Fruit fly (Drosophila melanogaster) whole organism, embryonic: Measurements from ENCODE around the gene barc.
A peak's percentile ranks its signal among the peaks of the same experiment; 100 is the strongest.

Source experiments
- Atf3 ChIP-seq: fragments of 200-800 bp; sonication (Bioruptor generic); optimal IDR thresholded peaks from 3 replicates; lab custom pipeline; 2016; ENCODE audit warnings: missing biosample characterization, missing genetic modification characterization
- CG10321 ChIP-seq: fragments of 200-800 bp; sonication (Bioruptor generic); IDR thresholded peaks from 2 replicates; pipeline ENCODE4 v1.3.6; 2022; ENCODE audit warnings: missing biosample characterization, missing genetic modification characterization
- CG10959 ChIP-seq: fragments of 200-800 bp; sonication (Bioruptor generic); IDR thresholded peaks from 2 replicates; pipeline ENCODE4 v1.3.6; 2022; ENCODE audit warnings: missing biosample characterization, missing genetic modification characterization
- CG11398 ChIP-seq: fragments of 200-800 bp; sonication (Bioruptor generic); optimal IDR thresholded peaks from 2 replicates; lab custom pipeline; 2016; ENCODE audit warnings: missing biosample characterization, missing genetic modification characterization
- CG11456 ChIP-seq: fragments of 200-800 bp; sonication (Bioruptor generic); IDR thresholded peaks from 3 replicates; pipeline ENCODE4 v1.3.6; 2022; ENCODE audit warnings: missing biosample characterization, missing genetic modification characterization
- CG12769 ChIP-seq: fragments of 200-800 bp; sonication (Bioruptor generic); optimal IDR thresholded peaks from 2 replicates; lab custom pipeline; 2019; ENCODE audit warnings: missing biosample characterization, mild to moderate bottlenecking, missing genetic modification characterization, moderate library complexity
- CG14441 ChIP-seq: fragments of 200-800 bp; sonication (Bioruptor generic); IDR thresholded peaks from 2 replicates; pipeline ENCODE4 v1.3.6; 2022; ENCODE audit warnings: missing biosample characterization, missing genetic modification characterization
- CG14710 ChIP-seq: fragments of 200-800 bp; sonication (Bioruptor generic); optimal IDR thresholded peaks from 3 replicates; lab custom pipeline; 2019; ENCODE audit warnings: missing biosample characterization, mild to moderate bottlenecking, missing genetic modification characterization, moderate library complexity
- CG17186 ChIP-seq: fragments of 200-800 bp; sonication (Bioruptor generic); optimal IDR thresholded peaks from 3 replicates; lab custom pipeline; 2017; ENCODE audit warnings: missing biosample characterization, missing genetic modification reagents, missing genetic modification characterization
- CG17328 ChIP-seq: fragments of 200-800 bp; sonication (Bioruptor generic); IDR thresholded peaks from 2 replicates; pipeline ENCODE4 v1.3.6; 2022; ENCODE audit warnings: missing biosample characterization, missing genetic modification characterization
- CG2199 ChIP-seq: fragments of 200-800 bp; sonication (Bioruptor generic); IDR thresholded peaks from 3 replicates; pipeline ENCODE4 v1.3.6; 2022; ENCODE audit warnings: missing biosample characterization, missing genetic modification characterization
- CG5245 ChIP-seq: fragments of 200-800 bp; sonication (Bioruptor generic); optimal IDR thresholded peaks from 3 replicates; lab custom pipeline; 2016; ENCODE audit warnings: missing biosample characterization, missing genetic modification characterization
- CG5953 ChIP-seq: fragments of 200-800 bp; sonication (Bioruptor generic); IDR thresholded peaks from 2 replicates; pipeline ENCODE4 v1.3.6; 2022; ENCODE audit warnings: missing biosample characterization, missing genetic modification characterization
- CG8089 ChIP-seq: fragments of 200-800 bp; sonication (Bioruptor generic); optimal IDR thresholded peaks from 3 replicates; lab custom pipeline; 2016; ENCODE audit warnings: missing biosample characterization, missing genetic modification characterization
- CG8359 ChIP-seq: fragments of 200-800 bp; sonication (Bioruptor generic); optimal IDR thresholded peaks from 2 replicates; lab custom pipeline; 2017; ENCODE audit warnings: missing biosample characterization, mild to moderate bottlenecking, missing genetic modification characterization, borderline replicate concordance
- CG8765 ChIP-seq: fragments of 200-800 bp; sonication (Bioruptor generic); IDR thresholded peaks from 2 replicates; pipeline ENCODE4 v1.3.6; 2022; ENCODE audit warnings: missing biosample characterization, missing genetic modification characterization
- CG9215 ChIP-seq: fragments of 200-800 bp; sonication (Bioruptor generic); IDR thresholded peaks from 2 replicates; pipeline ENCODE4 v1.3.6; 2022; ENCODE audit warnings: missing biosample characterization, missing genetic modification characterization
- H15 ChIP-seq: fragments of 200-800 bp; sonication (Bioruptor generic); IDR thresholded peaks from 3 replicates; pipeline ENCODE4 v1.3.6; 2022; ENCODE audit warnings: missing biosample characterization, missing genetic modification characterization
- HHEX ChIP-seq: fragments of 200-800 bp; sonication (Bioruptor generic); optimal IDR thresholded peaks from 3 replicates; lab custom pipeline; 2017; ENCODE audit warnings: missing biosample characterization, mild to moderate bottlenecking, missing genetic modification characterization, missing genetic modification reagents
- HLH4C ChIP-seq: fragments of 200-800 bp; sonication (Bioruptor generic); IDR thresholded peaks from 3 replicates; pipeline ENCODE4 v1.3.6; 2022; ENCODE audit warnings: missing biosample characterization, missing genetic modification characterization; ENCODE audit not compliant: partially characterized antibody
- HLHmδ ChIP-seq: fragments of 200-800 bp; sonication (Bioruptor generic); optimal IDR thresholded peaks from 2 replicates; lab custom pipeline; 2018; ENCODE audit warnings: missing biosample characterization, mild to moderate bottlenecking, missing genetic modification characterization, moderate library complexity
- Kr ChIP-seq: fragments of 200-800 bp; sonication (Bioruptor generic); optimal IDR thresholded peaks from 2 replicates; lab custom pipeline; 2017; ENCODE audit warnings: missing biosample characterization, mild to moderate bottlenecking, missing genetic modification characterization
- Lpt ChIP-seq: fragments of >200 bp; optimal IDR thresholded peaks from 2 replicates; lab custom pipeline; 2018; ENCODE audit warnings: missing biosample characterization, missing genetic modification characterization
- MESR4 ChIP-seq: fragments of 200-800 bp; sonication (Bioruptor generic); optimal IDR thresholded peaks from 2 replicates; lab custom pipeline; 2018; ENCODE audit warnings: missing biosample characterization, mild to moderate bottlenecking, missing genetic modification characterization, moderate library complexity
- Neu2 ChIP-seq: fragments of 200-800 bp; sonication (Bioruptor generic); optimal IDR thresholded peaks from 3 replicates; lab custom pipeline; 2016; ENCODE audit warnings: missing biosample characterization, missing genetic modification characterization, borderline replicate concordance
- Nf-YB ChIP-seq: fragments of 200-800 bp; sonication (Bioruptor generic); optimal IDR thresholded peaks from 3 replicates; lab custom pipeline; 2019; ENCODE audit warnings: missing biosample characterization, mild to moderate bottlenecking, missing genetic modification characterization, moderate library complexity
- Oaz ChIP-seq: fragments of 200-800 bp; sonication (Bioruptor generic); IDR thresholded peaks from 2 replicates; pipeline ENCODE4 v1.3.6; 2022; ENCODE audit warnings: missing biosample characterization, missing genetic modification characterization
- Ssrp ChIP-seq: fragments of 200-800 bp; sonication (Bioruptor generic); optimal IDR thresholded peaks from 2 replicates; lab custom pipeline; 2018; ENCODE audit warnings: missing biosample characterization, mild to moderate bottlenecking, missing genetic modification characterization, moderate library complexity
- Usf ChIP-seq: fragments of 200-800 bp; sonication (Bioruptor generic); optimal IDR thresholded peaks from 2 replicates; lab custom pipeline; 2017; ENCODE audit warnings: missing genotype, missing biosample characterization, missing genetic modification characterization
- Xrp1 ChIP-seq: fragments of 200-800 bp; sonication (Bioruptor generic); IDR thresholded peaks from 2 replicates; pipeline ENCODE4 v1.3.6; 2022; ENCODE audit warnings: missing biosample characterization, missing genetic modification characterization
- ash1 ChIP-seq: fragments of 200-800 bp; sonication (Bioruptor generic); optimal IDR thresholded peaks from 2 replicates; lab custom pipeline; 2018; ENCODE audit warnings: missing biosample characterization, mild to moderate bottlenecking, missing genetic modification characterization
- chn ChIP-seq: fragments of 200-800 bp; sonication (Bioruptor generic); optimal IDR thresholded peaks from 2 replicates; lab custom pipeline; 2016; ENCODE audit warnings: missing biosample characterization, missing genetic modification characterization
- dimm ChIP-seq: fragments of 200-800 bp; sonication (Bioruptor generic); IDR thresholded peaks from 2 replicates; pipeline ENCODE4 v1.3.6; 2022; ENCODE audit warnings: missing biosample characterization, missing genetic modification characterization
- ewg ChIP-seq: fragments of 200-800 bp; sonication (Bioruptor generic); optimal IDR thresholded peaks from 3 replicates; lab custom pipeline; 2017; ENCODE audit warnings: mild to moderate bottlenecking, missing biosample characterization, missing genetic modification reagents, missing genetic modification characterization
- fru ChIP-seq: fragments of >200 bp; optimal IDR thresholded peaks from 2 replicates; lab custom pipeline; 2017
- gce ChIP-seq: fragments of 200-800 bp; sonication (Bioruptor generic); IDR thresholded peaks from 3 replicates; pipeline ENCODE4 v1.3.6; 2022; ENCODE audit warnings: missing biosample characterization, missing genetic modification characterization
- hth ChIP-seq: fragments of >200 bp; optimal IDR thresholded peaks from 2 replicates; lab custom pipeline; 2017; ENCODE audit warnings: inconsistent platforms
- kay ChIP-seq: fragments of 200-800 bp; sonication (Bioruptor generic); optimal IDR thresholded peaks from 2 replicates; lab custom pipeline; 2016; ENCODE audit warnings: missing biosample characterization, missing genetic modification characterization
- kni ChIP-seq: fragments of 200-800 bp; sonication (Bioruptor generic); optimal IDR thresholded peaks from 3 replicates; lab custom pipeline; 2017; ENCODE audit warnings: mild to moderate bottlenecking, missing biosample characterization, missing genetic modification reagents, missing genetic modification characterization
- lab ChIP-seq: fragments of 200-800 bp; sonication (Bioruptor generic); optimal IDR thresholded peaks from 3 replicates; lab custom pipeline; 2017; ENCODE audit warnings: missing biosample characterization, missing genetic modification characterization, mild to moderate bottlenecking, moderate library complexity, missing genetic modification reagents
- pan ChIP-seq, 4 experiments: fragments of >200 bp in 3 of 4; fragments of 200-800 bp in 1 of 4; sonication (Bioruptor generic) in 1 of 4; optimal IDR thresholded peaks in 3 of 4; IDR thresholded peaks in 1 of 4; 2 replicates each; pipeline versions ENCODE4 v1.3.6 to Lab custom; 2017 to 2022; ENCODE audit warnings: missing biosample characterization in 2 of 4, missing genetic modification characterization in 2 of 4, mixed read lengths in 1 of 4
- pfk ChIP-seq: fragments of 200-800 bp; sonication (Bioruptor generic); optimal IDR thresholded peaks from 2 replicates; lab custom pipeline; 2018; ENCODE audit warnings: missing biosample characterization, mild to moderate bottlenecking, missing genetic modification characterization, moderate library complexity
- rib ChIP-seq: fragments of 200-800 bp; sonication (Bioruptor generic); IDR thresholded peaks from 2 replicates; pipeline ENCODE4 v1.3.6; 2022; ENCODE audit warnings: missing biosample characterization, missing genetic modification characterization
- scrt ChIP-seq: fragments of 200-800 bp; sonication (Bioruptor generic); optimal IDR thresholded peaks from 2 replicates; lab custom pipeline; 2018; ENCODE audit warnings: missing biosample characterization, mild to moderate bottlenecking, missing genetic modification characterization, moderate library complexity
- sob ChIP-seq: fragments of 200-800 bp; sonication (Bioruptor generic); IDR thresholded peaks from 2 replicates; pipeline ENCODE4 v1.3.6; 2022; ENCODE audit warnings: missing biosample characterization, missing genetic modification characterization
- sqz ChIP-seq: fragments of 200-800 bp; sonication (Bioruptor generic); optimal IDR thresholded peaks from 3 replicates; lab custom pipeline; 2018; ENCODE audit warnings: missing biosample characterization, mild to moderate bottlenecking, missing genetic modification characterization
- tap ChIP-seq: fragments of 200-800 bp; optimal IDR thresholded peaks from 3 replicates; lab custom pipeline; 2019; ENCODE audit warnings: missing biosample characterization, mild to moderate bottlenecking, missing genetic modification characterization, moderate library complexity
- tna ChIP-seq: fragments of 200-800 bp; sonication (Bioruptor generic); IDR thresholded peaks from 2 replicates; pipeline ENCODE4 v1.3.6; 2022; ENCODE audit warnings: missing biosample characterization, missing genetic modification characterization; ENCODE audit not compliant: partially characterized antibody
- tup ChIP-seq: fragments of 200-800 bp; sonication (Bioruptor generic); optimal IDR thresholded peaks from 2 replicates; lab custom pipeline; 2016; ENCODE audit warnings: missing biosample characterization, mild to moderate bottlenecking, missing genetic modification characterization, moderate library complexity
- twi ChIP-seq: fragments of 200-800 bp; optimal IDR thresholded peaks from 2 replicates; lab custom pipeline; 2019; ENCODE audit warnings: missing biosample characterization, mild to moderate bottlenecking, missing genetic modification characterization, moderate library complexity
- zen ChIP-seq: fragments of 200-800 bp; sonication (Bioruptor generic); optimal IDR thresholded peaks from 3 replicates; lab custom pipeline; 2018; ENCODE audit warnings: missing biosample characterization, mild to moderate bottlenecking, missing genetic modification characterization, moderate library complexity

barc gene

dm6 chr3L:21464240-21464639, 31.3 kb upstream of the barc start (continued):
- TF ChIP-seq kay (GFP tag; lab: Kevin White, UChicago) (peak; percentile 31), kni (GFP tag; lab: Kevin White, UChicago) (peak; percentile 67), Atf3 (peak; percentile 24), CG17328 (peak; percentile 71), MESR4 (GFP tag; lab: Kevin White, UChicago) (no peak), CG11456 (GFP tag; lab: Robert Waterston, UW) (0 out of 3 replicates have a peak, but pooled peaks have one; percentile 44), twi (tag; lab: Kevin White, UChicago) (peak; percentile 78), dimm (no peak), Neu2 (GFP tag; lab: Kevin White, UChicago) (peak; percentile 43), Oaz (GFP tag; lab: Robert Waterston, UW) (no peak), HHEX (GFP tag; lab: Kevin White, UChicago) (peak; percentile 64), CG11398 (GFP tag; lab: Kevin White, UChicago) (peak; percentile 64), CG10321 (GFP tag; lab: Robert Waterston, UW) (no peak), Nf-YB (GFP tag; lab: Kevin White, UChicago) (peak; percentile 62), Usf (GFP tag; lab: Kevin White, UChicago) (peak; percentile 52), H15 (GFP tag; lab: Robert Waterston, UW) (no peak), pan (optimal IDR thresholded peaks at IDR 0.05; lab: Kevin White, UChicago) (no peak), pan (GFP tag; optimal IDR thresholded peaks at IDR 0.05 in 1 of 2, IDR thresholded peaks at IDR 0.05 in 1 of 2) (no peak), scrt (GFP tag; lab: Kevin White, UChicago) (peak; percentile 33), CG17186 (peak; percentile 63), sqz (GFP tag; lab: Kevin White, UChicago) (peak; percentile 68), lab (GFP tag; lab: Kevin White, UChicago) (peak; percentile 55), hth (lab: Kevin White, UChicago) (no peak), CG5953 (GFP tag; lab: Robert Waterston, UW) (no peak), HLH4C (GFP tag; lab: Robert Waterston, UW) (no peak), CG14710 (peak; percentile 92), chn (GFP tag; lab: Kevin White, UChicago) (peak; percentile 15), Lpt (GFP tag; lab: Kevin White, UChicago) (no peak), sob (GFP tag; lab: Robert Waterston, UW) (0 out of 2 replicates have a peak, but pooled peaks have one; percentile 31), ash1 (GFP tag; lab: Kevin White, UChicago) (no peak), zen (tag; lab: Kevin White, UChicago) (peak; percentile 95), CG5245 (GFP tag; lab: Kevin White, UChicago) (peak; percentile 9), tup (no peak), fru (lab: Kevin White, UChicago) (no peak), rib (no peak), CG12769 (tag; lab: Kevin White, UChicago) (no peak), CG10959 (GFP tag; lab: Robert Waterston, UW) (peak; percentile 74), Xrp1 (GFP tag; lab: Robert Waterston, UW) (peak; percentile 88), CG9215 (GFP tag; lab: Robert Waterston, UW) (no peak), Kr (peak; percentile 99), gce (GFP tag; lab: Robert Waterston, UW) (peak; percentile 61; the same call in 2 of the 3 replicates), CG2199 (GFP tag; lab: Robert Waterston, UW) (peak; percentile 43; the same call in 2 of the 3 replicates), pfk (peak; percentile 18), CG14441 (GFP tag; lab: Robert Waterston, UW) (no peak), CG8359 (GFP tag; lab: Kevin White, UChicago) (peak; percentile 89), CG8765 (GFP tag; lab: Robert Waterston, UW) (0 out of 2 replicates have a peak, but pooled peaks have one; percentile 32), HLHmδ (GFP tag; lab: Kevin White, UChicago) (peak; percentile 51), tap (peak; percentile 68), tna (no peak), CG8089 (GFP tag; lab: Kevin White, UChicago) (peak; percentile 50), Ssrp (tag; lab: Kevin White, UChicago) (peak; percentile 54), ewg (GFP tag; lab: Kevin White, UChicago) (peak; percentile 46)
